Fruit fly (Drosophila melanogaster) whole organism, embryonic: ENCODE data around the gene CG3841.

ENCODE experiments used
- Nf-YA ChIP-seq: fragments of 200-800 bp; sonication (Bioruptor generic); IDR thresholded peaks from 2 replicates; pipeline ENCODE4 v1.3.6; 2022; ENCODE audit warnings: missing biosample characterization, missing genetic modification characterization
- da ChIP-seq: fragments of 200-800 bp; sonication (Bioruptor generic); optimal IDR thresholded peaks from 2 replicates; lab custom pipeline; 2016; ENCODE audit warnings: missing biosample characterization, missing genetic modification characterization
- hb ChIP-seq: fragments of 200-800 bp; sonication (Bioruptor generic); IDR thresholded peaks from 3 replicates; pipeline ENCODE4 v1.3.6; 2022; ENCODE audit warnings: missing biosample characterization, missing genetic modification characterization; ENCODE audit not compliant: partially characterized antibody
- slp2 ChIP-seq: fragments of 200-800 bp; sonication (Bioruptor generic); optimal IDR thresholded peaks from 2 replicates; lab custom pipeline; 2016; ENCODE audit warnings: missing biosample characterization, missing genetic modification characterization

DNA sequence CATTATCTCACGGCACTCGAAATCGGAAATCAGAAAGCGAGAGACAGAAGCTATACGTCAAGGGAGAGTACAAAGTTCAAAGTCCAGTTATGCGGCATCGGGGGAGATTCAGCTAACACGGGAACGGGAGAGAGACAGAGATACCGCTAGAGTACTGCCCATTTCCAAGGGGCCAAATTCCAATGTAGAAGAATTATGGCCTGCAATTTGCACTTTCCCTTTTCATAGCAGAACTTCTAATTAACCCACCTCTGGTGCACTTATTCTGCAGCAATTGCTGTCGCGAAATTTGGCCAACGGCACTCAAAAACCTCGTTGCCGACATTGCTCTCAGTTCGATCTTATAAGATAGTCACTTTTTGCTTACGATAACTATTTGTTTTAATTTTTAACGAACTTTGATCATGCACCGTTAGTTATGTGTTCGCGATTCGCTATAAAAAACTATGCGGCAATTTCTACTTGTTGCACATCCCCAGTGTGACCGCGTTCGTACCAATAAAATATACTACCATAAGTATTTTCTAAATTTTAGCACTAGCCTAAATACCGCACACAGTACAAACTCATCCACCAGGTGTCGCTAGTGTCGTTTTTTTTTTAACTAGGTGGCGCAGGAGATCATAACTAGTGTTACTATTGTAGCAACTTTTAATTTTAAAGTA is 12.9 kb upstream of the CG3841 start, which contains the start of gene Mtpalpha:
- no peak for TF ChIP-seq slp2 (GFP tag; lab: Kevin White, UChicago)
- TF ChIP-seq hb (GFP tag; lab: Robert Waterston, UW): no peak
- TF ChIP-seq da (GFP tag; lab: Kevin White, UChicago): no peak
- no peak for TF ChIP-seq Nf-YA (GFP tag; lab: Robert Waterston, UW)
